Fruit fly (Drosophila melanogaster): ENCODE measurements around the gene Nedd8.

Nedd8 gene

DNA sequence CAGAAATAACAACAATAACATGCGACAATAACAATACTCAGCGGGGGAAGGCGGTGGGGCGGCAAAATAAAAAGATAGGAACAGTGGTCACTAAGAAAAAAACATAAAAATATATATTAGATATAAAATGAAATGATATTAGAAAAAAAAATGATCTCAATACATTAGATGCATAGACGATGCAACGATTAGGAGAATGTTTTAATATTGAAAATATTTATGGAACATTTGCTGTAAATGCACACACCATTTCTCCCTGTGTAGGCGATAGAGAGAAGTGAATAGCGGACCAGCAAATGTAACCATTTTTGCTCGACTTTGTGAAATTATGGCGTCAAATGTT, 14.5 kb upstream of the Nedd8 start (continued):
- TF ChIP-seq wor (GFP tag; IDR thresholded peaks at IDR 0.05) (peak; percentile 61), CG15514 (GFP tag; optimal IDR thresholded peaks at IDR 0.05) (peak; percentile 83), Hsf (GFP tag; optimal IDR thresholded peaks at IDR 0.05) (peak; percentile 62), bsh (GFP tag; optimal IDR thresholded peaks at IDR 0.05) (peak in 1 of 2 experiments; percentile 66), CG10431 (GFP tag; optimal IDR thresholded peaks at IDR 0.05) (no peak), bcd (GFP tag; optimal IDR thresholded peaks at IDR 0.05) (peak; percentile 75), fd64A (GFP tag; optimal IDR thresholded peaks at IDR 0.05) (no peak), CG11695 (GFP tag; IDR thresholded peaks at IDR 0.05) (peak; percentile 94), CG6175 (GFP tag; IDR thresholded peaks at IDR 0.05) (peak; percentile 88), lola (GFP tag; optimal IDR thresholded peaks at IDR 0.05) (peak in 1 of 3 experiments; percentile 6), cato (GFP tag; optimal IDR thresholded peaks at IDR 0.05; ENCODE audit: borderline replicate concordance) (no peak), bigmax (GFP tag; optimal IDR thresholded peaks at IDR 0.05) (no peak), Nf-YA (GFP tag; IDR thresholded peaks at IDR 0.05) (peak; percentile 62; the same call in 1 of the 2 replicates), Asciz (GFP tag; optimal IDR thresholded peaks at IDR 0.05) (peak; percentile 13), Hr3 (GFP tag; optimal IDR thresholded peaks at IDR 0.05) (peak; percentile 47), D19A (tag; optimal IDR thresholded peaks at IDR 0.05) (peak; percentile 37), corto (GFP tag; optimal IDR thresholded peaks at IDR 0.05) (peak; percentile 10), CG15269 (tag; optimal IDR thresholded peaks at IDR 0.05) (peak; percentile 82), schlank (tag; optimal IDR thresholded peaks at IDR 0.05) (peak; percentile 49), Oli (tag; optimal IDR thresholded peaks at IDR 0.05) (peak; percentile 73), psq (GFP tag; optimal IDR thresholded peaks at IDR 0.05) (peak; percentile 11), CG17568 (GFP tag; optimal IDR thresholded peaks at IDR 0.05) (peak; percentile 63), NK7.1 (GFP tag; optimal IDR thresholded peaks at IDR 0.05) (peak; percentile 10), CG4707 (GFP tag; optimal IDR thresholded peaks at IDR 0.05) (peak; percentile 16), gsb-n (tag; optimal IDR thresholded peaks at IDR 0.05) (peak; percentile 19), CG31388 (GFP tag; optimal IDR thresholded peaks at IDR 0.05) (peak; percentile 37), tgo (GFP tag; IDR thresholded peaks at IDR 0.05) (peak; percentile 90), Hmx (GFP tag; optimal IDR thresholded peaks at IDR 0.05) (no peak), unpg (GFP tag; optimal IDR thresholded peaks at IDR 0.05) (peak; percentile 79), emc (GFP tag; optimal IDR thresholded peaks at IDR 0.05) (no peak), kay (GFP tag; optimal IDR thresholded peaks at IDR 0.05) (no peak), Dad (GFP tag; optimal IDR thresholded peaks at IDR 0.05) (peak; percentile 13), Ets65A (GFP tag) (peak; percentile 89), zfh2 (GFP tag; optimal IDR thresholded peaks at IDR 0.05) (peak; percentile 55), CG14441 (GFP tag; IDR thresholded peaks at IDR 0.05) (peak; percentile 89), CG6254 (GFP tag; optimal IDR thresholded peaks at IDR 0.05) (peak; percentile 47), gem (tag; optimal IDR thresholded peaks at IDR 0.05) (peak; percentile 87), so (GFP tag; IDR thresholded peaks at IDR 0.05) (peak; percentile 88), az2 (GFP tag; optimal IDR thresholded peaks at IDR 0.05) (peak; percentile 39), Atf3 (GFP tag; optimal IDR thresholded peaks at IDR 0.05) (no peak), br (optimal IDR thresholded peaks at IDR 0.05) (no peak), fru (optimal IDR thresholded peaks at IDR 0.05) (no peak), CG3847 (GFP tag; IDR thresholded peaks at IDR 0.05) (peak; percentile 93), ap (GFP tag; IDR thresholded peaks at IDR 0.05) (peak; percentile 59), CkIIα-i1 (GFP tag; IDR thresholded peaks at IDR 0.05) (peak; percentile 67; the same call in 1 of the 2 replicates), Ssrp (tag; optimal IDR thresholded peaks at IDR 0.05) (peak; percentile 57), Dll (GFP tag; IDR thresholded peaks at IDR 0.05; ENCODE audit: partially characterized antibody) (no peak), CG3726 (GFP tag; IDR thresholded peaks at IDR 0.05) (peak; percentile 46; the same call in 1 of the 3 replicates), CG16813 (GFP tag; IDR thresholded peaks at IDR 0.05; ENCODE audit: partially characterized antibody) (no peak), tap (tag; optimal IDR thresholded peaks at IDR 0.05) (peak; percentile 73), run (tag; optimal IDR thresholded peaks at IDR 0.05) (peak; percentile 47), Dbx (GFP tag; IDR thresholded peaks at IDR 0.05) (peak; percentile 97)

Data from whole organism, embryonic.